Worm (Caenorhabditis elegans) whole organism, L2 larva: Measurements from ENCODE around the gene K08D12.8.

Source experiments
- C34F6.9 ChIP-seq: fragments of 150-350 bp; optimal IDR thresholded peaks from 2 replicates; lab custom pipeline; 2014; ENCODE audit warnings: missing biosample characterization, missing genetic modification characterization
- F13H6.1 ChIP-seq: sonication (generic microtip); optimal IDR thresholded peaks from 2 replicates; lab custom pipeline; 2016; ENCODE audit warnings: missing genetic modification characterization, missing compliant biosample characterization
- R02D3.7 ChIP-seq: fragments of 150-350 bp; optimal IDR thresholded peaks from 2 replicates; lab custom pipeline; 2014; ENCODE audit warnings: missing biosample characterization, missing genetic modification characterization
- Y55F3AM.14 ChIP-seq: fragments of 200-800 bp; sonication (Bioruptor generic); optimal IDR thresholded peaks from 2 replicates; lab custom pipeline; 2018; ENCODE audit warnings: mild to moderate bottlenecking, missing genetic modification characterization, missing compliant biosample characterization
- ZK546.5 ChIP-seq: sonication (generic microtip); optimal IDR thresholded peaks from 2 replicates; lab custom pipeline; 2017; ENCODE audit warnings: missing biosample characterization, missing genetic modification characterization
- aly-2 ChIP-seq: fragments of 150-350 bp; optimal IDR thresholded peaks from 2 replicates; lab custom pipeline; 2014; ENCODE audit warnings: missing biosample characterization, missing genetic modification characterization
- ama-1 ChIP-seq: fragments of 150-350 bp; optimal IDR thresholded peaks from 2 replicates; lab custom pipeline; 2018; ENCODE audit warnings: inconsistent platforms
- blmp-1 ChIP-seq: sonication (generic microtip); optimal IDR thresholded peaks from 2 replicates; lab custom pipeline; 2017; ENCODE audit warnings: missing genetic modification characterization, mild to moderate bottlenecking, missing compliant biosample characterization, antibody characterized with exemption, moderate library complexity; ENCODE audit not compliant: insufficient read depth
- ceh-16 ChIP-seq: fragments of 150-350 bp; optimal IDR thresholded peaks from 2 replicates; lab custom pipeline; 2014; ENCODE audit warnings: missing biosample characterization, missing genetic modification characterization
- ceh-82 ChIP-seq: fragments of 150-350 bp; optimal IDR thresholded peaks from 2 replicates; lab custom pipeline; 2014; ENCODE audit warnings: missing biosample characterization, missing genetic modification characterization
- crh-2 ChIP-seq: sonication (generic microtip); optimal IDR thresholded peaks from 2 replicates; lab custom pipeline; 2017; ENCODE audit warnings: missing biosample characterization, missing genetic modification characterization
- dmd-4 ChIP-seq: sonication (generic microtip); optimal IDR thresholded peaks from 2 replicates; lab custom pipeline; 2017; ENCODE audit warnings: missing biosample characterization, missing genetic modification characterization
- egl-27 ChIP-seq: sonication (generic microtip); optimal IDR thresholded peaks from 3 replicates; lab custom pipeline; 2017; ENCODE audit warnings: missing biosample characterization, missing genetic modification reagents, missing genetic modification characterization
- elt-1 ChIP-seq: fragments of 150-350 bp; optimal IDR thresholded peaks from 2 replicates; lab custom pipeline; 2014; ENCODE audit warnings: missing biosample characterization, missing genetic modification characterization
- elt-3 ChIP-seq: sonication (generic microtip); optimal IDR thresholded peaks from 2 replicates; lab custom pipeline; 2017; ENCODE audit warnings: missing biosample characterization, missing genetic modification characterization
- fos-1 ChIP-seq: fragments of 150-350 bp; optimal IDR thresholded peaks from 2 replicates; lab custom pipeline; 2014; ENCODE audit warnings: missing biosample characterization, missing genetic modification characterization
- gmeb-1 ChIP-seq: fragments of 150-350 bp; optimal IDR thresholded peaks from 2 replicates; lab custom pipeline; 2014; ENCODE audit warnings: missing biosample characterization, missing genetic modification characterization
- lin-11 ChIP-seq: fragments of 150-350 bp; sonication (generic microtip); optimal IDR thresholded peaks from 2 replicates; lab custom pipeline; 2014; ENCODE audit warnings: missing biosample characterization, missing genetic modification characterization, inconsistent platforms, mixed read lengths
- lin-13 ChIP-seq: fragments of 150-350 bp; optimal IDR thresholded peaks from 2 replicates; lab custom pipeline; 2014; ENCODE audit warnings: missing biosample characterization, missing genetic modification reagents, missing genetic modification characterization
- lin-39 ChIP-seq: fragments of 150-350 bp; optimal IDR thresholded peaks from 2 replicates; lab custom pipeline; 2014; ENCODE audit warnings: missing biosample characterization, missing genetic modification reagents, missing genetic modification characterization
- mab-5 ChIP-seq: fragments of 150-350 bp; optimal IDR thresholded peaks from 2 replicates; lab custom pipeline; 2014; ENCODE audit warnings: missing biosample characterization, missing genetic modification characterization
- mbf-1 ChIP-seq: sonication (generic microtip); optimal IDR thresholded peaks from 2 replicates; lab custom pipeline; 2017; ENCODE audit warnings: missing biosample characterization, missing genetic modification characterization
- mdl-1 ChIP-seq, 2 experiments: fragments of 150-350 bp in 1 of 2; sonication (generic microtip) in 1 of 2; optimal IDR thresholded peaks; 2 replicates each; lab custom pipeline; 2017; ENCODE audit warnings: missing biosample characterization in 2 of 2, missing genetic modification characterization in 2 of 2
- nhr-10 ChIP-seq: sonication (generic microtip); optimal IDR thresholded peaks from 2 replicates; lab custom pipeline; 2017; ENCODE audit warnings: missing biosample characterization, missing genetic modification characterization
- nhr-11 ChIP-seq: fragments of 150-350 bp; optimal IDR thresholded peaks from 2 replicates; lab custom pipeline; 2014; ENCODE audit warnings: missing biosample characterization, missing genetic modification characterization
- nhr-12 ChIP-seq: fragments of 150-350 bp; optimal IDR thresholded peaks from 2 replicates; lab custom pipeline; 2014; ENCODE audit warnings: missing biosample characterization, missing genetic modification characterization
- nhr-129 ChIP-seq: fragments of 150-350 bp; optimal IDR thresholded peaks from 2 replicates; lab custom pipeline; 2014; ENCODE audit warnings: missing biosample characterization, missing genetic modification characterization
- nhr-21 ChIP-seq: fragments of 150-350 bp; optimal IDR thresholded peaks from 2 replicates; lab custom pipeline; 2014; ENCODE audit warnings: missing biosample characterization, missing genetic modification characterization
- nhr-23 ChIP-seq: fragments of 150-350 bp; optimal IDR thresholded peaks from 2 replicates; lab custom pipeline; 2014; ENCODE audit warnings: missing biosample characterization, missing genetic modification reagents, missing genetic modification characterization
- nhr-237 ChIP-seq: fragments of 150-350 bp; optimal IDR thresholded peaks from 2 replicates; lab custom pipeline; 2014; ENCODE audit warnings: missing biosample characterization, missing genetic modification characterization
- nhr-25 ChIP-seq: fragments of 150-350 bp; sonication (generic microtip); optimal IDR thresholded peaks from 3 replicates; lab custom pipeline; 2014; ENCODE audit warnings: missing biosample characterization, missing genetic modification characterization
- nhr-6 ChIP-seq: fragments of 150-350 bp; optimal IDR thresholded peaks from 2 replicates; lab custom pipeline; 2014; ENCODE audit warnings: missing biosample characterization, missing genetic modification characterization
- nhr-77 ChIP-seq: fragments of 150-350 bp; optimal IDR thresholded peaks from 2 replicates; lab custom pipeline; 2014; ENCODE audit warnings: missing biosample characterization, missing genetic modification characterization
- peb-1 ChIP-seq: fragments of 150-350 bp; optimal IDR thresholded peaks from 2 replicates; lab custom pipeline; 2014; ENCODE audit warnings: missing biosample characterization, missing genetic modification characterization
- sem-4 ChIP-seq: fragments of 150-350 bp; optimal IDR thresholded peaks from 2 replicates; lab custom pipeline; 2014; ENCODE audit warnings: missing biosample characterization, missing genetic modification reagents, missing genetic modification characterization
- skn-1 ChIP-seq: sonication (generic microtip); optimal IDR thresholded peaks from 2 replicates; lab custom pipeline; 2017; ENCODE audit warnings: missing biosample characterization, missing genetic modification characterization
- sma-3 ChIP-seq: sonication (generic microtip); optimal IDR thresholded peaks from 2 replicates; lab custom pipeline; 2016; ENCODE audit warnings: missing genetic modification reagents, missing genetic modification characterization, missing compliant biosample characterization
- sma-9 ChIP-seq, 2 experiments: fragments of 150-350 bp in 1 of 2; sonication (generic microtip) in 1 of 2; optimal IDR thresholded peaks; 2 replicates each; lab custom pipeline; 2014 to 2016; ENCODE audit warnings: missing genetic modification characterization in 2 of 2, mild to moderate bottlenecking in 1 of 2, missing biosample characterization in 1 of 2, missing compliant biosample characterization in 1 of 2, missing genetic modification reagents in 1 of 2, moderate library complexity in 1 of 2
- snpc-4 ChIP-seq: fragments of 150-350 bp; optimal IDR thresholded peaks from 2 replicates; lab custom pipeline; 2014; ENCODE audit warnings: missing biosample characterization, missing genetic modification characterization
- unc-39 ChIP-seq: fragments of 150-350 bp; optimal IDR thresholded peaks from 2 replicates; lab custom pipeline; 2014; ENCODE audit warnings: missing biosample characterization, missing genetic modification characterization
- unc-55 ChIP-seq: fragments of 150-350 bp; sonication (generic microtip); optimal IDR thresholded peaks from 3 replicates; lab custom pipeline; 2014; ENCODE audit warnings: missing biosample characterization, missing genetic modification reagents, missing genetic modification characterization
- unc-62 ChIP-seq: fragments of 150-350 bp; optimal IDR thresholded peaks from 2 replicates; lab custom pipeline; 2014; ENCODE audit warnings: missing biosample characterization, missing genetic modification reagents, missing genetic modification characterization
- zag-1 ChIP-seq: fragments of 150-350 bp; optimal IDR thresholded peaks from 2 replicates; lab custom pipeline; 2014; ENCODE audit warnings: missing biosample characterization, missing genetic modification characterization
- ztf-1 ChIP-seq: fragments of 200-800 bp; sonication (Bioruptor generic); conservative IDR thresholded peaks from 2 replicates; pipeline ENCODE4 v1.3.6; 2022; ENCODE audit warnings: missing genetic modification characterization, missing compliant biosample characterization
- ztf-11 ChIP-seq: sonication (generic microtip); optimal IDR thresholded peaks from 2 replicates; lab custom pipeline; 2017; ENCODE audit warnings: missing biosample characterization, missing genetic modification characterization
- ztf-4 ChIP-seq: fragments of 150-350 bp; optimal IDR thresholded peaks from 2 replicates; lab custom pipeline; 2014; ENCODE audit warnings: missing biosample characterization, missing genetic modification characterization

K08D12.8 gene

ce11 chrIV:1740105-1741023, 14.4 kb downstream of the K08D12.8 start, which contains the start of gene ptpn-22:
Gene ptpn-22 (minus strand): TSS chrIV:1740262.
- no peak for TF ChIP-seq mdl-1 (tag; optimal IDR thresholded peaks at IDR 0.05; lab: Kevin White, UChicago)
- TF ChIP-seq ZK546.5 (tag; lab: Kevin White, UChicago), result no peak
- TF ChIP-seq mbf-1 (tag; lab: Kevin White, UChicago), result no peak
- no peak for TF ChIP-seq ceh-16 (tag; lab: Kevin White, UChicago)
- no peak for TF ChIP-seq lin-39 (tag; lab: Kevin White, UChicago)
- no peak for TF ChIP-seq C34F6.9 (tag; lab: Kevin White, UChicago)
- TF ChIP-seq Y55F3AM.14 (GFP tag; lab: Kevin White, UChicago), result no peak
- TF ChIP-seq nhr-11 (tag; lab: Kevin White, UChicago), result no peak
- no peak for TF ChIP-seq F13H6.1 (tag; lab: Kevin White, UChicago)
- TF ChIP-seq lin-11 (tag; lab: Kevin White, UChicago), result no peak
- no peak for TF ChIP-seq elt-3 (tag; lab: Kevin White, UChicago)
- TF ChIP-seq nhr-77 (tag; lab: Kevin White, UChicago), result no peak
- TF ChIP-seq egl-27, result no peak
- no peak for TF ChIP-seq nhr-6 (tag; lab: Kevin White, UChicago)
- TF ChIP-seq aly-2 (tag; lab: Kevin White, UChicago), result no peak

- no peak for TF ChIP-seq unc-62
- peak; percentile 90 for TF ChIP-seq sma-3 (GFP tag; lab: Kevin White, UChicago)
- peak; percentile 74 for TF ChIP-seq sma-9 (GFP tag; optimal IDR thresholded peaks at IDR 0.05; lab: Kevin White, UChicago)
- no peak for TF ChIP-seq sma-9 (tag; optimal IDR thresholded peaks at IDR 0.05; lab: Kevin White, UChicago)
- TF ChIP-seq blmp-1, result no peak
- peak; percentile 79 for TF ChIP-seq nhr-129
- no peak for TF ChIP-seq dmd-4 (tag; lab: Kevin White, UChicago)
- peak; percentile 82 for TF ChIP-seq F13H6.1 (tag; lab: Kevin White, UChicago)
- TF ChIP-seq mdl-1 (tag; optimal IDR thresholded peaks at IDR 0.05; lab: Kevin White, UChicago), result peak in 1 of 2 experiments; percentile 69
- TF ChIP-seq crh-2 (tag; lab: Kevin White, UChicago), result peak; percentile 100
- no peak for TF ChIP-seq ama-1 (lab: Kevin White, UChicago)
- TF ChIP-seq gmeb-1, result peak; percentile 78
- no peak for TF ChIP-seq peb-1 (tag; lab: Kevin White, UChicago)
- TF ChIP-seq lin-39 (tag; lab: Kevin White, UChicago), result no peak
- TF ChIP-seq C34F6.9 (tag; lab: Kevin White, UChicago), result peak; percentile 85
- TF ChIP-seq egl-27, result no peak
- peak; percentile 20 for TF ChIP-seq ceh-16 (tag; lab: Kevin White, UChicago)
- peak; percentile 77 for TF ChIP-seq fos-1
- peak; percentile 8 for TF ChIP-seq ceh-82 (tag; lab: Kevin White, UChicago)
- peak; percentile 72 for TF ChIP-seq nhr-25 (tag; lab: Kevin White, UChicago)
- TF ChIP-seq elt-1, result no peak
- TF ChIP-seq nhr-23 (tag; lab: Kevin White, UChicago), result no peak
- TF ChIP-seq unc-39, result no peak
- no peak for TF ChIP-seq skn-1 (tag; lab: Kevin White, UChicago)
- peak; percentile 31 for TF ChIP-seq nhr-6 (tag; lab: Kevin White, UChicago)
- TF ChIP-seq R02D3.7 (tag; lab: Kevin White, UChicago), result no peak
- peak; percentile 43 for TF ChIP-seq mab-5 (tag; lab: Kevin White, UChicago)
- TF ChIP-seq unc-55 (GFP tag; lab: Kevin White, UChicago), result peak; percentile 90
- peak; percentile 86 for TF ChIP-seq lin-13 (GFP tag; lab: Kevin White, UChicago)
- TF ChIP-seq nhr-12 (tag; lab: Kevin White, UChicago), result no peak
- TF ChIP-seq zag-1 (tag; lab: Kevin White, UChicago), result peak; percentile 44
- no peak for TF ChIP-seq ztf-11 (tag; lab: Kevin White, UChicago)
- TF ChIP-seq mbf-1 (tag; lab: Kevin White, UChicago), result no peak
- TF ChIP-seq Y55F3AM.14 (GFP tag; lab: Kevin White, UChicago), result peak; percentile 61
- no peak for TF ChIP-seq ztf-1
- TF ChIP-seq sem-4, result peak; percentile 56
- TF ChIP-seq nhr-11 (tag; lab: Kevin White, UChicago), result no peak
- TF ChIP-seq ZK546.5 (tag; lab: Kevin White, UChicago), result no peak
- peak; percentile 38 for TF ChIP-seq lin-11 (tag; lab: Kevin White, UChicago)
- TF ChIP-seq snpc-4, result peak; percentile 42
- no peak for TF ChIP-seq elt-3 (tag; lab: Kevin White, UChicago)
- peak; percentile 66 for TF ChIP-seq ztf-4 (tag; lab: Kevin White, UChicago)
- no peak for TF ChIP-seq aly-2 (tag; lab: Kevin White, UChicago)
- no peak for TF ChIP-seq nhr-237 (tag; lab: Kevin White, UChicago)
- no peak for TF ChIP-seq nhr-77 (tag; lab: Kevin White, UChicago)
- no peak for TF ChIP-seq nhr-10 (tag; lab: Kevin White, UChicago)
- TF ChIP-seq nhr-21 (tag; lab: Kevin White, UChicago), result peak; percentile 59
Measured at ce11 chrIV:1745453-1746051, 19.6 kb downstream of the K08D12.8 start, which contains the start of the genes Y41D4A.6 and Y41D4A.4. Gene Y41D4A.6 (minus strand): TSS chrIV:1745503. Gene Y41D4A.4 (plus strand): TSS chrIV:1746001.
